Fruit fly (Drosophila melanogaster) whole organism: ENCODE results near the gene RabGGTb.

Experiments
- CG8478 ChIP-seq: fragments of >200 bp; optimal IDR thresholded peaks from 2 replicates; lab custom pipeline; 2018; ENCODE audit warnings: inconsistent platforms
- Dll ChIP-seq: fragments of >200 bp; optimal IDR thresholded peaks from 2 replicates; lab custom pipeline; 2017
- EcR ChIP-seq, 2 experiments: fragments of >200 bp; optimal IDR thresholded peaks; 2 replicates each; lab custom pipeline; 2017; ENCODE audit warnings: missing biosample characterization in 2 of 2, missing genetic modification characterization in 2 of 2, missing genetic modification reagents in 2 of 2
- pan ChIP-seq: fragments of >200 bp; optimal IDR thresholded peaks from 2 replicates; lab custom pipeline; 2017
- psq ChIP-seq: fragments of >200 bp; optimal IDR thresholded peaks from 2 replicates; lab custom pipeline; 2017
- usp ChIP-seq: fragments of >200 bp; optimal IDR thresholded peaks from 2 replicates; lab custom pipeline; 2017; ENCODE audit warnings: missing biosample characterization, missing genetic modification characterization, mixed read lengths

DNA sequence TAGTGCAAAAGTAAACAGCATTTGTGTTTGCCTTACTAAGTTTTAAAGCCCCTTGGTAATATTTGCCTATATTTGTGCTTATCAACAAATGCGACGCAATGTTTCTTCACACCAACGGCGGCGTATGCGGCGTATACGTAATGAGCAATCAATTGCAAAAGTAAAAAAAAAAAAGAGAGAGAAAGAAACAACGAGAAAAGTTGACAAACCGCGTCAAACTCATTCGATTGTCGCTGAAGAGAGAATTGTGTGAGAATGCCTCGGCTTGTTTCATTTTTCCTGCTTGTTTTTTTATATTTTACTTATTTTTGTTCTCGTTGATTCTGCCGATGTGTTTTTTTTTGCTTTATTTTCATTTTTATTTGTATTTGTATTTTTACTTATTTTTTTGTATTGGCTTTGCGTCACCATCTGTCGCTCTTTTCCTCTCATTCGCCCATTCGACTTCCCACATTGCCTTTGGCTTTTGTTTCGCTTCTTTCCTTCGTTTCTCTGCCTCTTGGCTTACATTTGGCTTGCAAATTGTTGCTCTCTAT, 45.4 kb downstream of the RabGGTb start:
- TF ChIP-seq CG8478 (lab: Kevin White, UChicago) (no peak), Dll (lab: Kevin White, UChicago) (no peak), pan (lab: Kevin White, UChicago) (no peak), psq (lab: Kevin White, UChicago) (no peak), EcR (GFP tag; optimal IDR thresholded peaks at IDR 0.05; lab: Kevin White, UChicago) (no peak), usp (no peak)
